Worm (Caenorhabditis elegans) whole organism, L2 larva: Measurements from ENCODE around the gene D1069.3.
"Not testable (repeated sequence)": the region's sequence is repeated elsewhere in the genome, so short reads cannot be mapped to it uniquely, and the experiment has no call there.

Experiments used
- egl-27 ChIP-seq: sonication (generic microtip); optimal IDR thresholded peaks from 3 replicates; lab custom pipeline; 2017; ENCODE audit warnings: missing biosample characterization, missing genetic modification reagents, missing genetic modification characterization
- elt-3 ChIP-seq: sonication (generic microtip); optimal IDR thresholded peaks from 2 replicates; lab custom pipeline; 2017; ENCODE audit warnings: missing biosample characterization, missing genetic modification characterization
- lin-13 ChIP-seq: fragments of 150-350 bp; optimal IDR thresholded peaks from 2 replicates; lab custom pipeline; 2014; ENCODE audit warnings: missing biosample characterization, missing genetic modification reagents, missing genetic modification characterization
- mbf-1 ChIP-seq: sonication (generic microtip); optimal IDR thresholded peaks from 2 replicates; lab custom pipeline; 2017; ENCODE audit warnings: missing biosample characterization, missing genetic modification characterization
- zag-1 ChIP-seq: fragments of 150-350 bp; optimal IDR thresholded peaks from 2 replicates; lab custom pipeline; 2014; ENCODE audit warnings: missing biosample characterization, missing genetic modification characterization

DNA sequence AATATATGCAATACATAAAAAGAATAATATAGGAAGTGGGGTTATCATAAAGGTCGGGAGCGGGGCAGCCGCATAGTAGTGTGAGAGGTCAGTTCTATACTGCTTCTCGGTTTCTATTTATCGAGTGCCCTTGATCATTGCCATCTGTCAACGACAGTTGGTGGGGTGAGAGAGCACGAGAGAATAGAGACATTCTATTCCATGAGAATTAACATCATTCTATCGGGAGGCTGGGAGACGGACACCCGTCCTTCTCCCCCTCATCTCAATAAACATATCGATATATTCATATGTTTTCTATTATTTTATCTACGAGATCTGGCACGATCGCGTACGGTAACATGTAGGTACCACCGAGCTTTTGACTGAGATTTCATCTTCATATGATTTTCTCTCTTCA lies 35.6 kb downstream of the D1069.3 start, which contains the start of gene mps-2:
- not testable (repeated sequence) for TF ChIP-seq elt-3 (tag; lab: Kevin White, UChicago); zag-1 (tag; lab: Kevin White, UChicago); mbf-1 (tag; lab: Kevin White, UChicago); egl-27; lin-13 (GFP tag; lab: Kevin White, UChicago)
